Fruit fly (Drosophila melanogaster) whole organism, embryonic: ENCODE measurements around the gene Mrm2.
A peak's percentile ranks its signal among the peaks of the same experiment; 100 is the strongest.

Source experiments
- ATbp ChIP-seq: fragments of 200-800 bp; sonication (Bioruptor generic); optimal IDR thresholded peaks from 2 replicates; lab custom pipeline; 2017; ENCODE audit warnings: missing biosample characterization, mild to moderate bottlenecking, missing genetic modification characterization, missing genetic modification reagents
- Atf6 ChIP-seq: fragments of 200-800 bp; sonication (Bioruptor generic); IDR thresholded peaks from 2 replicates; pipeline ENCODE4 v1.3.6; 2022; ENCODE audit warnings: missing biosample characterization, missing genetic modification characterization
- BtbVII ChIP-seq: fragments of 200-800 bp; sonication (Bioruptor generic); optimal IDR thresholded peaks from 3 replicates; lab custom pipeline; 2017; ENCODE audit warnings: missing biosample characterization, mild to moderate bottlenecking, missing genetic modification characterization
- CG10959 ChIP-seq: fragments of 200-800 bp; sonication (Bioruptor generic); IDR thresholded peaks from 2 replicates; pipeline ENCODE4 v1.3.6; 2022; ENCODE audit warnings: missing biosample characterization, missing genetic modification characterization
- CG10979 ChIP-seq: fragments of 200-800 bp; sonication (Bioruptor generic); optimal IDR thresholded peaks from 2 replicates; lab custom pipeline; 2018; ENCODE audit warnings: missing biosample characterization, mild to moderate bottlenecking, missing genetic modification characterization, moderate library complexity
- CG11560 ChIP-seq: fragments of 200-800 bp; sonication (Bioruptor generic); IDR thresholded peaks from 3 replicates; pipeline ENCODE4 v1.3.6; 2022; ENCODE audit warnings: missing biosample characterization, missing genetic modification characterization
- CG12769 ChIP-seq: fragments of 200-800 bp; sonication (Bioruptor generic); optimal IDR thresholded peaks from 2 replicates; lab custom pipeline; 2019; ENCODE audit warnings: missing biosample characterization, mild to moderate bottlenecking, missing genetic modification characterization, moderate library complexity
- CG13287 ChIP-seq: fragments of 200-800 bp; sonication (Bioruptor generic); IDR thresholded peaks from 2 replicates; pipeline ENCODE4 v1.3.6; 2022; ENCODE audit warnings: missing biosample characterization, missing genetic modification characterization; ENCODE audit not compliant: partially characterized antibody
- CG13296 ChIP-seq: fragments of 200-800 bp; sonication (Bioruptor generic); optimal IDR thresholded peaks from 3 replicates; lab custom pipeline; 2018; ENCODE audit warnings: missing biosample characterization, mild to moderate bottlenecking, missing genetic modification characterization
- CG13424 ChIP-seq: fragments of 200-800 bp; sonication (Bioruptor generic); optimal IDR thresholded peaks from 2 replicates; lab custom pipeline; 2019; ENCODE audit warnings: missing biosample characterization, mild to moderate bottlenecking, missing genetic modification characterization, moderate library complexity
- CG13775 ChIP-seq: fragments of 200-800 bp; sonication (Bioruptor generic); optimal IDR thresholded peaks from 3 replicates; lab custom pipeline; 2017; ENCODE audit warnings: missing biosample characterization, mild to moderate bottlenecking, missing genetic modification characterization
- CG13894 ChIP-seq: fragments of 200-800 bp; sonication (Bioruptor generic); optimal IDR thresholded peaks from 3 replicates; lab custom pipeline; 2018; ENCODE audit warnings: missing biosample characterization, mild to moderate bottlenecking, missing genetic modification characterization, moderate library complexity
- CG14014 ChIP-seq: fragments of 200-800 bp; sonication (Bioruptor generic); IDR thresholded peaks from 2 replicates; pipeline ENCODE4 v1.3.6; 2022; ENCODE audit warnings: missing biosample characterization, missing genetic modification characterization
- CG14441 ChIP-seq: fragments of 200-800 bp; sonication (Bioruptor generic); IDR thresholded peaks from 2 replicates; pipeline ENCODE4 v1.3.6; 2022; ENCODE audit warnings: missing biosample characterization, missing genetic modification characterization
- CG15269 ChIP-seq: fragments of 200-800 bp; sonication (Bioruptor generic); optimal IDR thresholded peaks from 2 replicates; lab custom pipeline; 2018; ENCODE audit warnings: missing biosample characterization, mild to moderate bottlenecking, missing genetic modification characterization, moderate library complexity
- CG18764 ChIP-seq: fragments of 200-800 bp; sonication (Bioruptor generic); optimal IDR thresholded peaks from 3 replicates; lab custom pipeline; 2016; ENCODE audit warnings: missing biosample characterization, missing genetic modification characterization
- CG2199 ChIP-seq: fragments of 200-800 bp; sonication (Bioruptor generic); IDR thresholded peaks from 3 replicates; pipeline ENCODE4 v1.3.6; 2022; ENCODE audit warnings: missing biosample characterization, missing genetic modification characterization
- CG32532 ChIP-seq: fragments of 200-800 bp; sonication (Bioruptor generic); IDR thresholded peaks from 2 replicates; pipeline ENCODE4 v1.3.6; 2022; ENCODE audit warnings: missing biosample characterization, missing genetic modification characterization
- CG6654 ChIP-seq: fragments of 200-800 bp; sonication (Bioruptor generic); optimal IDR thresholded peaks from 2 replicates; lab custom pipeline; 2017; ENCODE audit warnings: missing biosample characterization, mild to moderate bottlenecking, missing genetic modification characterization
- CG7271 ChIP-seq: fragments of 200-800 bp; sonication (Bioruptor generic); optimal IDR thresholded peaks from 2 replicates; lab custom pipeline; 2018; ENCODE audit warnings: missing biosample characterization, mild to moderate bottlenecking, missing genetic modification characterization, moderate library complexity
- CG7372 ChIP-seq: fragments of 200-800 bp; sonication (Bioruptor generic); IDR thresholded peaks from 2 replicates; pipeline ENCODE4 v1.3.6; 2022; ENCODE audit warnings: missing biosample characterization, missing genetic modification characterization
- CG7839 ChIP-seq: fragments of 200-800 bp; sonication (Bioruptor generic); optimal IDR thresholded peaks from 3 replicates; lab custom pipeline; 2018; ENCODE audit warnings: missing biosample characterization, mild to moderate bottlenecking, missing genetic modification characterization, moderate library complexity
- CG9609 ChIP-seq: fragments of 200-800 bp; sonication (Bioruptor generic); optimal IDR thresholded peaks from 3 replicates; lab custom pipeline; 2016; ENCODE audit warnings: missing biosample characterization, missing genetic modification characterization
- CrebB ChIP-seq: fragments of 200-800 bp; sonication (Bioruptor generic); optimal IDR thresholded peaks from 3 replicates; lab custom pipeline; 2018; ENCODE audit warnings: missing biosample characterization, mild to moderate bottlenecking, missing genetic modification characterization
- Elba2 ChIP-seq: fragments of 200-800 bp; sonication (Bioruptor generic); optimal IDR thresholded peaks from 3 replicates; lab custom pipeline; 2016; ENCODE audit warnings: missing biosample characterization, missing genetic modification characterization
- Fer1 ChIP-seq: fragments of 200-800 bp; sonication (Bioruptor generic); optimal IDR thresholded peaks from 2 replicates; lab custom pipeline; 2017; ENCODE audit warnings: missing biosample characterization, mild to moderate bottlenecking, missing genetic modification characterization
- MTF-1 ChIP-seq: fragments of 200-800 bp; sonication (Bioruptor generic); optimal IDR thresholded peaks from 2 replicates; lab custom pipeline; 2018; ENCODE audit warnings: missing biosample characterization, mild to moderate bottlenecking, missing genetic modification characterization, borderline replicate concordance
- Meics ChIP-seq: fragments of 200-800 bp; sonication (Bioruptor generic); optimal IDR thresholded peaks from 2 replicates; lab custom pipeline; 2017; ENCODE audit warnings: missing biosample characterization, mild to moderate bottlenecking, missing genetic modification characterization
- Mes4 ChIP-seq: fragments of 200-800 bp; sonication (Bioruptor generic); optimal IDR thresholded peaks from 2 replicates; lab custom pipeline; 2016; ENCODE audit warnings: missing biosample characterization, missing genetic modification characterization
- Mrtf ChIP-seq: fragments of 200-800 bp; sonication (Bioruptor generic); IDR thresholded peaks from 3 replicates; pipeline ENCODE4 v1.3.6; 2022; ENCODE audit warnings: missing biosample characterization, missing genetic modification characterization
- NFAT ChIP-seq: fragments of 200-800 bp; sonication (Bioruptor generic); IDR thresholded peaks from 2 replicates; pipeline ENCODE4 v1.3.6; 2022; ENCODE audit warnings: missing biosample characterization, missing genetic modification characterization
- Nf-YC ChIP-seq: fragments of 200-800 bp; optimal IDR thresholded peaks from 3 replicates; lab custom pipeline; 2019; ENCODE audit warnings: missing biosample characterization, mild to moderate bottlenecking, missing genetic modification characterization, moderate library complexity
- Opbp ChIP-seq: fragments of 200-800 bp; sonication (Bioruptor generic); IDR thresholded peaks from 3 replicates; pipeline ENCODE4 v1.3.6; 2022; ENCODE audit warnings: missing biosample characterization, missing genetic modification characterization; ENCODE audit not compliant: partially characterized antibody
- Pdp1 ChIP-seq, 2 experiments: fragments of 200-800 bp; sonication (Bioruptor generic); optimal IDR thresholded peaks; 3 replicates each; lab custom pipeline; 2016; ENCODE audit warnings: missing biosample characterization in 2 of 2, missing genetic modification characterization in 2 of 2, mild to moderate bottlenecking in 1 of 2, moderate library complexity in 1 of 2
- Rfx ChIP-seq: fragments of 200-800 bp; sonication (Bioruptor generic); IDR thresholded peaks from 2 replicates; pipeline ENCODE4 v1.3.6; 2022; ENCODE audit warnings: missing biosample characterization, missing genetic modification characterization
- Rx ChIP-seq: fragments of 200-800 bp; sonication (Bioruptor generic); IDR thresholded peaks from 2 replicates; pipeline ENCODE4 v1.3.6; 2022; ENCODE audit warnings: missing biosample characterization, missing genetic modification characterization
- Six4 ChIP-seq: fragments of 200-800 bp; sonication (Bioruptor generic); optimal IDR thresholded peaks from 2 replicates; lab custom pipeline; 2016; ENCODE audit warnings: missing biosample characterization, missing genetic modification characterization
- cato ChIP-seq: fragments of 200-800 bp; sonication (Bioruptor generic); optimal IDR thresholded peaks from 2 replicates; lab custom pipeline; 2016; ENCODE audit warnings: missing biosample characterization, missing genetic modification characterization, borderline replicate concordance
- caup ChIP-seq: fragments of 200-800 bp; sonication (Bioruptor generic); optimal IDR thresholded peaks from 3 replicates; lab custom pipeline; 2017; ENCODE audit warnings: missing biosample characterization, mild to moderate bottlenecking, missing genetic modification characterization, moderate library complexity; ENCODE audit not compliant: severe bottlenecking
- dysf ChIP-seq: fragments of 200-800 bp; sonication (Bioruptor generic); IDR thresholded peaks from 3 replicates; pipeline ENCODE4 v1.3.6; 2022; ENCODE audit warnings: missing biosample characterization, missing genetic modification characterization
- fru ChIP-seq: fragments of >200 bp; optimal IDR thresholded peaks from 2 replicates; lab custom pipeline; 2017
- insv ChIP-seq, 2 experiments: fragments of 200-800 bp; sonication (Bioruptor generic); optimal IDR thresholded peaks; 3 replicates each; lab custom pipeline; 2016 to 2018; ENCODE audit warnings: missing biosample characterization in 2 of 2, missing genetic modification characterization in 2 of 2
- psq ChIP-seq: fragments of 200-800 bp; sonication (Bioruptor generic); optimal IDR thresholded peaks from 2 replicates; lab custom pipeline; 2017; ENCODE audit warnings: missing biosample characterization, missing genetic modification characterization
- slbo ChIP-seq: fragments of 200-800 bp; sonication (Bioruptor generic); IDR thresholded peaks from 2 replicates; pipeline ENCODE4 v1.3.6; 2022; ENCODE audit warnings: missing biosample characterization, missing genetic modification characterization
- sob ChIP-seq: fragments of 200-800 bp; sonication (Bioruptor generic); IDR thresholded peaks from 2 replicates; pipeline ENCODE4 v1.3.6; 2022; ENCODE audit warnings: missing biosample characterization, missing genetic modification characterization
- sr ChIP-seq: fragments of 200-800 bp; sonication (Bioruptor generic); IDR thresholded peaks from 3 replicates; pipeline ENCODE4 v1.3.6; 2022; ENCODE audit warnings: missing biosample characterization, missing genetic modification characterization
- z ChIP-seq: fragments of 200-800 bp; sonication (Bioruptor generic); IDR thresholded peaks from 3 replicates; pipeline ENCODE4 v1.3.6; 2022; ENCODE audit warnings: missing biosample characterization, missing genetic modification characterization

Gene Mrm2

dm6 chr3R:19895305-19895704 lies 33.9 kb downstream of the Mrm2 start:
- TF ChIP-seq CG10959 (0 out of 2 replicates have a peak, but pooled peaks have one; percentile 17), CG18764 (GFP tag; lab: Kevin White, UChicago) (no peak), CG14014 (no peak), CG7372 (peak; percentile 93), Pdp1 (GFP tag; optimal IDR thresholded peaks at IDR 0.05; lab: Kevin White, UChicago) (peak in 1 of 2 experiments; percentile 62), CG9609 (no peak), NFAT (GFP tag; lab: Robert Waterston, UW) (no peak), CG10979 (tag; lab: Kevin White, UChicago) (peak; percentile 6), CG13296 (no peak), cato (GFP tag; lab: Kevin White, UChicago) (no peak)

dm6 chr3R:19901742-19902141 lies 40.3 kb downstream of the Mrm2 start:
- TF ChIP-seq z (no peak), CG13894 (tag; lab: Kevin White, UChicago) (no peak), Opbp (GFP tag; lab: Robert Waterston, UW) (no peak)

dm6 chr3R:19902328-19902727 lies 40.9 kb downstream of the Mrm2 start:
- 0 out of 3 replicates have a peak, but pooled peaks have one; percentile 40 for TF ChIP-seq Mrtf (GFP tag; lab: Robert Waterston, UW)
- TF ChIP-seq CG14441 (GFP tag; lab: Robert Waterston, UW), result peak; percentile 37; the same call in 1 of the 2 replicates
- no peak for TF ChIP-seq CG7271 (tag; lab: Kevin White, UChicago)
- peak; percentile 19 for TF ChIP-seq BtbVII (GFP tag; lab: Kevin White, UChicago)
- peak; percentile 46 for TF ChIP-seq Meics (GFP tag; lab: Kevin White, UChicago)
- peak in 1 of 2 experiments; percentile 39 for TF ChIP-seq Pdp1 (GFP tag; optimal IDR thresholded peaks at IDR 0.05; lab: Kevin White, UChicago)
- peak; percentile 75 for TF ChIP-seq Rfx (GFP tag; lab: Robert Waterston, UW)
- peak; percentile 14; the same call in 1 of the 2 replicates for TF ChIP-seq CG13287 (GFP tag; lab: Robert Waterston, UW)
- peak; percentile 19; the same call in 1 of the 2 replicates for TF ChIP-seq Atf6 (GFP tag; lab: Robert Waterston, UW)
- TF ChIP-seq Fer1, result peak; percentile 43
- no peak for TF ChIP-seq fru (lab: Kevin White, UChicago)
- TF ChIP-seq CG6654 (GFP tag; lab: Kevin White, UChicago), result no peak
- TF ChIP-seq sr (GFP tag; lab: Robert Waterston, UW), result 0 out of 3 replicates have a peak, but pooled peaks have one; percentile 22
- no peak for TF ChIP-seq ATbp (GFP tag; lab: Kevin White, UChicago)
- TF ChIP-seq CrebB (tag; lab: Kevin White, UChicago), result peak; percentile 18
- peak; percentile 49; the same call in 1 of the 2 replicates for TF ChIP-seq sob
- TF ChIP-seq Mes4, result no peak
- TF ChIP-seq CG11560, result 0 out of 3 replicates have a peak, but pooled peaks have one; percentile 12
- peak; percentile 9 for TF ChIP-seq caup (GFP tag; lab: Kevin White, UChicago)
- peak; percentile 82 to 97 for TF ChIP-seq insv (GFP tag; optimal IDR thresholded peaks at IDR 0.05; lab: Kevin White, UChicago)
- peak; percentile 61 for TF ChIP-seq CG12769
- no peak for TF ChIP-seq CG13775 (GFP tag; lab: Kevin White, UChicago)
- TF ChIP-seq CG15269 (tag; lab: Kevin White, UChicago), result peak; percentile 64
- TF ChIP-seq Six4, result no peak
- TF ChIP-seq CG14014, result peak; percentile 65; the same call in 1 of the 2 replicates
- TF ChIP-seq CG2199 (GFP tag; lab: Robert Waterston, UW), result 0 out of 3 replicates have a peak, but pooled peaks have one; percentile 42
- TF ChIP-seq slbo (GFP tag; lab: Robert Waterston, UW), result peak; percentile 41
- peak; percentile 36 for TF ChIP-seq Nf-YC (tag; lab: Kevin White, UChicago)
- TF ChIP-seq CG13424 (tag; lab: Kevin White, UChicago), result peak; percentile 4
- TF ChIP-seq CG32532 (GFP tag; lab: Robert Waterston, UW), result peak; percentile 47; the same call in 1 of the 2 replicates
- no peak for TF ChIP-seq Rx (GFP tag; lab: Robert Waterston, UW)
- no peak for TF ChIP-seq CG7839 (tag; lab: Kevin White, UChicago)
- no peak for TF ChIP-seq psq (GFP tag; lab: Kevin White, UChicago)
- peak; percentile 38; the same call in 2 of the 3 replicates for TF ChIP-seq dysf (GFP tag; lab: Robert Waterston, UW)
- peak; percentile 16 for TF ChIP-seq MTF-1 (GFP tag; lab: Kevin White, UChicago)
- TF ChIP-seq CG13296, result no peak
- peak; percentile 28 for TF ChIP-seq Elba2
